Fruit fly (Drosophila melanogaster): ENCODE measurements around the gene CG5646.

Gene CG5646

DNA sequence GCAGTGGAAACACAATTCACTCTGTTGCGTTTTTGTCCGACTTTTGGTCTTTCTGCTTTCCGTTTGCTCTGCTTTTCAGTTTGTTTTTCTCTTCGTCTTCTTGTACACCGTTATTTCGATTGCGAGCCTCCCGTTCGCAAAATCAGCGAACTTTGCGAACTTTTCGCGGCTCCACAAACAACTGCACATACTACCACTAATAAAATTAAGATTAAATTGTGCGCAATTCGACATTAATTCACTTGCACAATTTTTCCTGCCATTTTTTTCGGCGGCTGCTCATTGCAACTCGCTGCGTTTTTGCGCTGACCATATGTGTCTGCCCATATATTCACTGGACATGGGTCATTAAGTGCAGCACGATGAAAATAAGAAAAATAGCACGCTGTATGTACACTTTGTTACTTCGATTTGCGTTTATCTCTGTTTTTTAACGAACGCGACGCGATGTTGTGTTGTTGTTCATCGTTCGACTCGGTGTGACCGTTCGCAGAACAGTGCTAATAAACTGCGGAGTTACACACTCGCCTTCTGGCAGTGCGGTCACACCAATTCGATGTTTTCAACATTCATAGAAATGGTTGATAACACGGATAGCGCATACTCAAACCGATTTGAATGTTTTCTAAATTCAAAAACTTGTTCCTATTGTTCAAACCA is 2.3 kb downstream of the CG5646 start, which contains the start of gene Klp98A (continued):
- TF ChIP-seq CG13775 (GFP tag; optimal IDR thresholded peaks at IDR 0.05) (peak; percentile 12), PHDP (tag; optimal IDR thresholded peaks at IDR 0.05) (peak; percentile 8), ssp (GFP tag; IDR thresholded peaks at IDR 0.05) (no peak), Myb (GFP tag; optimal IDR thresholded peaks at IDR 0.05) (peak; percentile 66), bbx (GFP tag; IDR thresholded peaks at IDR 0.05; ENCODE audit: partially characterized antibody) (peak; percentile 31; the same call in 1 of the 2 replicates), ham (GFP tag; IDR thresholded peaks at IDR 0.05) (no peak), CrebB (tag; optimal IDR thresholded peaks at IDR 0.05) (peak; percentile 41), dpn (GFP tag; optimal IDR thresholded peaks at IDR 0.05) (peak in 1 of 2 experiments; percentile 44), ase (GFP tag; IDR thresholded peaks at IDR 0.05) (no peak), btn (GFP tag; optimal IDR thresholded peaks at IDR 0.05) (no peak), stwl (tag; optimal IDR thresholded peaks at IDR 0.05) (peak; percentile 82), Xbp1 (GFP tag; optimal IDR thresholded peaks at IDR 0.05) (no peak), tin (GFP tag; optimal IDR thresholded peaks at IDR 0.05) (no peak), caup (GFP tag; optimal IDR thresholded peaks at IDR 0.05; ENCODE audit: severe bottlenecking) (peak; percentile 6), CG12219 (GFP tag; optimal IDR thresholded peaks at IDR 0.05) (no peak), CG3163 (GFP tag; optimal IDR thresholded peaks at IDR 0.05) (no peak), gem (tag; optimal IDR thresholded peaks at IDR 0.05) (no peak), CG31441 (GFP tag; IDR thresholded peaks at IDR 0.05) (no peak), CG7556 (GFP tag; optimal IDR thresholded peaks at IDR 0.05) (no peak), bab2 (GFP tag; optimal IDR thresholded peaks at IDR 0.05) (no peak), CG4360 (GFP tag; IDR thresholded peaks at IDR 0.05) (peak; percentile 84), CG10267 (tag; optimal IDR thresholded peaks at IDR 0.05) (peak; percentile 67), MBD-R2 (GFP tag; IDR thresholded peaks at IDR 0.05) (peak; percentile 54), Fer2 (tag; optimal IDR thresholded peaks at IDR 0.05) (no peak), CG18599 (GFP tag; optimal IDR thresholded peaks at IDR 0.05) (no peak), Lpt (GFP tag; optimal IDR thresholded peaks at IDR 0.05) (no peak), sc (optimal IDR thresholded peaks at IDR 0.05) (no peak), sc (GFP tag; optimal IDR thresholded peaks at IDR 0.05) (no peak), CG9797 (GFP tag; optimal IDR thresholded peaks at IDR 0.05) (peak; percentile 95), CG5953 (GFP tag; IDR thresholded peaks at IDR 0.05) (no peak), ftz-f1 (GFP tag; optimal IDR thresholded peaks at IDR 0.05) (peak; percentile 6), CG4424 (GFP tag; optimal IDR thresholded peaks at IDR 0.05) (peak; percentile 13), wek (GFP tag; optimal IDR thresholded peaks at IDR 0.05) (peak; percentile 9), CG15479 (GFP tag; optimal IDR thresholded peaks at IDR 0.05) (peak; percentile 17), CG3407 (GFP tag; optimal IDR thresholded peaks at IDR 0.05) (no peak), Ets65A (GFP tag) (peak; percentile 81), eyg (GFP tag; optimal IDR thresholded peaks at IDR 0.05) (no peak), row (GFP tag; IDR thresholded peaks at IDR 0.05) (peak; percentile 15; the same call in 1 of the 3 replicates), E2f2 (GFP tag; IDR thresholded peaks at IDR 0.05) (peak; percentile 63), CG12391 (tag; optimal IDR thresholded peaks at IDR 0.05) (peak; percentile 9), dmrt11E (tag; optimal IDR thresholded peaks at IDR 0.05) (no peak), CG2199 (GFP tag; IDR thresholded peaks at IDR 0.05) (no peak), lab (GFP tag; optimal IDR thresholded peaks at IDR 0.05) (peak; percentile 13), Dfd (GFP tag; optimal IDR thresholded peaks at IDR 0.05) (no peak), CG8089 (GFP tag; optimal IDR thresholded peaks at IDR 0.05) (no peak), mld (GFP tag; IDR thresholded peaks at IDR 0.05; ENCODE audit: partially characterized antibody) (no peak), CG10654 (GFP tag; optimal IDR thresholded peaks at IDR 0.05) (no peak), CG34422 (GFP tag; IDR thresholded peaks at IDR 0.05) (peak; percentile 8; the same call in 1 of the 3 replicates), CHES-1-like (GFP tag; optimal IDR thresholded peaks at IDR 0.05) (peak; percentile 64), CG16815 (GFP tag; optimal IDR thresholded peaks at IDR 0.05) (no peak)

Measured in whole organism, embryonic.